Worm (Caenorhabditis elegans) whole organism, L4 larva: ENCODE results near the gene syx-16.
A peak's percentile ranks its signal among the peaks of the same experiment; 100 is the strongest.

Source experiments
- D1046.2 ChIP-seq: fragments of 200-800 bp; sonication (Bioruptor generic); IDR thresholded peaks from 2 replicates; pipeline ENCODE4 v1.3.6; 2022; ENCODE audit warnings: missing genetic modification characterization, missing compliant biosample characterization
- F37D6.2 ChIP-seq: sonication (generic microtip); optimal IDR thresholded peaks from 2 replicates; lab custom pipeline; 2016; ENCODE audit warnings: mild to moderate bottlenecking, missing genetic modification characterization, missing compliant biosample characterization
- F44E2.7 ChIP-seq: fragments of 200-800 bp; sonication (Bioruptor generic); IDR thresholded peaks from 2 replicates; pipeline ENCODE4 v2.1.2; 2022; ENCODE audit warnings: missing genetic modification characterization, missing compliant biosample characterization
- F49E8.2 ChIP-seq: sonication (generic microtip); optimal IDR thresholded peaks from 2 replicates; lab custom pipeline; 2016; ENCODE audit warnings: missing compliant biosample characterization, mild to moderate bottlenecking, missing genetic modification characterization, borderline replicate concordance
- T20F7.1 ChIP-seq: fragments of 200-800 bp; sonication (Bioruptor generic); optimal IDR thresholded peaks from 2 replicates; lab custom pipeline; 2018; ENCODE audit warnings: mild to moderate bottlenecking, missing genetic modification characterization, missing compliant biosample characterization
- Y5F2A.4 ChIP-seq: fragments of 200-800 bp; sonication (Bioruptor generic); optimal IDR thresholded peaks from 2 replicates; lab custom pipeline; 2018; ENCODE audit warnings: mild to moderate bottlenecking, missing genetic modification characterization, missing compliant biosample characterization
- ZK337.2 ChIP-seq: fragments of 200-800 bp; sonication (Bioruptor generic); IDR thresholded peaks from 2 replicates; pipeline ENCODE4 v1.3.6; 2022; ENCODE audit warnings: missing genetic modification reagents, missing genetic modification characterization, missing compliant biosample characterization
- aha-1 ChIP-seq: fragments of 150-350 bp; peaks from one replicate; lab custom pipeline; 2014; ENCODE audit warnings: missing biosample characterization, missing genetic modification characterization
- aly-2 ChIP-seq: sonication (generic microtip); optimal IDR thresholded peaks from 2 replicates; lab custom pipeline; 2018; ENCODE audit warnings: missing biosample characterization, missing genetic modification characterization
- ama-1 ChIP-seq: fragments of 150-350 bp; optimal IDR thresholded peaks from 2 replicates; lab custom pipeline; 2014; ENCODE audit warnings: inconsistent platforms, mixed read lengths
- arid-1 ChIP-seq: fragments of 200-800 bp; sonication (Bioruptor generic); conservative IDR thresholded peaks from 2 replicates; pipeline ENCODE4 v1.3.6; 2022; ENCODE audit warnings: missing genetic modification reagents, missing genetic modification characterization, missing compliant biosample characterization
- ceh-20 ChIP-seq: fragments of 200-800 bp; sonication (Bioruptor generic); IDR thresholded peaks from 2 replicates; pipeline ENCODE4 v1.3.6; 2022; ENCODE audit warnings: missing genetic modification reagents, missing genetic modification characterization, missing compliant biosample characterization
- daf-16 ChIP-seq, 3 experiments: sonication (generic microtip); optimal IDR thresholded peaks; 2 replicates each; lab custom pipeline; 2016 to 2017; ENCODE audit warnings: missing genetic modification characterization in 3 of 3, missing genetic modification reagents in 3 of 3, mild to moderate bottlenecking in 2 of 3, missing compliant biosample characterization in 2 of 3, missing biosample characterization in 1 of 3, moderate library complexity in 1 of 3
- daf-8 ChIP-seq: fragments of 200-800 bp; sonication (Bioruptor generic); IDR thresholded peaks from 2 replicates; pipeline ENCODE4 v1.3.6; 2022; ENCODE audit warnings: missing genetic modification characterization, missing compliant biosample characterization
- dmd-9 ChIP-seq: fragments of 200-800 bp; sonication (Bioruptor generic); IDR thresholded peaks from 2 replicates; pipeline ENCODE4 v1.3.6; 2022; ENCODE audit warnings: missing genetic modification reagents, missing genetic modification characterization, missing compliant biosample characterization
- duxl-1 ChIP-seq: sonication (generic microtip); optimal IDR thresholded peaks from 2 replicates; lab custom pipeline; 2016; ENCODE audit warnings: mild to moderate bottlenecking, missing genetic modification characterization, moderate library complexity, missing compliant biosample characterization; ENCODE audit not compliant: poor library complexity
- dve-1 ChIP-seq: sonication (generic microtip); optimal IDR thresholded peaks from 2 replicates; lab custom pipeline; 2017; ENCODE audit warnings: antibody characterized with exemption, mild to moderate bottlenecking, missing genetic modification characterization, missing compliant biosample characterization; ENCODE audit not compliant: insufficient read depth
- hif-1 ChIP-seq, 2 experiments: sonication (generic microtip); optimal IDR thresholded peaks; 2 replicates each; lab custom pipeline; 2016 to 2017; ENCODE audit warnings: missing compliant biosample characterization in 2 of 2, missing genetic modification characterization in 2 of 2, missing genetic modification reagents in 2 of 2, missing genotype in 2 of 2, mild to moderate bottlenecking in 1 of 2
- hlh-11 ChIP-seq: fragments of 200-800 bp; sonication (Bioruptor generic); optimal IDR thresholded peaks from 2 replicates; lab custom pipeline; 2018; ENCODE audit warnings: mild to moderate bottlenecking, missing genetic modification characterization, missing compliant biosample characterization
- hmg-1.1 ChIP-seq: fragments of 200-800 bp; sonication (Bioruptor generic); IDR thresholded peaks from 2 replicates; pipeline ENCODE4 v1.3.6; 2022; ENCODE audit warnings: missing genetic modification reagents, missing genetic modification characterization, missing compliant biosample characterization
- lim-7 ChIP-seq: fragments of 200-800 bp; sonication (Bioruptor generic); IDR thresholded peaks from 2 replicates; pipeline ENCODE4 v1.3.6; 2022; ENCODE audit warnings: missing genetic modification characterization, missing compliant biosample characterization
- lin-29 ChIP-seq: fragments of 200-800 bp; sonication (Bioruptor generic); IDR thresholded peaks from 2 replicates; pipeline ENCODE4 v1.3.6; 2022; ENCODE audit warnings: missing genetic modification reagents, missing genetic modification characterization, missing compliant biosample characterization
- lin-38 ChIP-seq: fragments of 200-800 bp; sonication (Bioruptor generic); IDR thresholded peaks from 2 replicates; pipeline ENCODE4 v1.3.6; 2022; ENCODE audit warnings: missing genetic modification reagents, missing genetic modification characterization, missing compliant biosample characterization
- madf-5 ChIP-seq, 2 experiments: fragments of 200-800 bp; sonication (Bioruptor generic); IDR thresholded peaks; 2 replicates each; pipeline ENCODE4 v1.3.6; 2022; ENCODE audit warnings: missing compliant biosample characterization in 2 of 2, missing genetic modification characterization in 2 of 2
- mes-2 ChIP-seq: sonication (generic microtip); optimal IDR thresholded peaks from 2 replicates; lab custom pipeline; 2016; ENCODE audit warnings: missing genotype, mild to moderate bottlenecking, missing genetic modification characterization, missing compliant biosample characterization; ENCODE audit not compliant: poor library complexity, severe bottlenecking
- mxl-2 ChIP-seq: fragments of 200-800 bp; sonication (Bioruptor generic); conservative IDR thresholded peaks from 2 replicates; pipeline ENCODE4 v1.3.6; 2022; ENCODE audit warnings: missing genetic modification reagents, missing genetic modification characterization, missing compliant biosample characterization
- nhr-10 ChIP-seq: fragments of 150-350 bp; optimal IDR thresholded peaks from 2 replicates; lab custom pipeline; 2014; ENCODE audit warnings: missing biosample characterization, missing genetic modification characterization
- nhr-111 ChIP-seq: fragments of 200-800 bp; sonication (Bioruptor generic); optimal IDR thresholded peaks from 2 replicates; lab custom pipeline; 2018; ENCODE audit warnings: mild to moderate bottlenecking, missing genetic modification characterization, missing compliant biosample characterization
- nhr-28 ChIP-seq: fragments of 150-350 bp; optimal IDR thresholded peaks from 2 replicates; lab custom pipeline; 2014; ENCODE audit warnings: missing biosample characterization, missing genetic modification characterization
- nhr-42 ChIP-seq: fragments of 200-800 bp; sonication (Bioruptor generic); IDR thresholded peaks from 2 replicates; pipeline ENCODE4 v1.3.6; 2022; ENCODE audit warnings: missing genetic modification characterization, missing compliant biosample characterization
- nhr-77 ChIP-seq: fragments of 150-350 bp; optimal IDR thresholded peaks from 2 replicates; lab custom pipeline; 2014; ENCODE audit warnings: missing biosample characterization, missing genetic modification characterization
- php-3 ChIP-seq: fragments of 200-800 bp; sonication (Bioruptor generic); IDR thresholded peaks from 2 replicates; pipeline ENCODE4 v1.3.6; 2022; ENCODE audit warnings: missing genetic modification reagents, missing genetic modification characterization, missing compliant biosample characterization
- pqm-1 ChIP-seq: sonication (generic microtip); optimal IDR thresholded peaks from 2 replicates; lab custom pipeline; 2017; ENCODE audit warnings: missing biosample characterization, missing genetic modification characterization
- rbr-2 ChIP-seq: sonication (generic microtip); optimal IDR thresholded peaks from 2 replicates; lab custom pipeline; 2016; ENCODE audit warnings: missing genotype, missing genetic modification characterization, missing compliant biosample characterization
- saeg-2 ChIP-seq: fragments of 200-800 bp; sonication (Bioruptor generic); IDR thresholded peaks from 2 replicates; pipeline ENCODE4 v1.3.6; 2022; ENCODE audit warnings: missing genetic modification reagents, missing genetic modification characterization, missing compliant biosample characterization
- sdz-12 ChIP-seq: fragments of 200-800 bp; sonication (Bioruptor generic); optimal IDR thresholded peaks from 2 replicates; lab custom pipeline; 2018; ENCODE audit warnings: mild to moderate bottlenecking, missing genetic modification characterization, missing compliant biosample characterization
- tag-97 ChIP-seq: fragments of 200-800 bp; sonication (Bioruptor generic); IDR thresholded peaks from 2 replicates; pipeline ENCODE4 v1.3.6; 2022; ENCODE audit warnings: missing genetic modification characterization, missing compliant biosample characterization
- tra-1 ChIP-seq: fragments of 200-800 bp; sonication (Bioruptor generic); IDR thresholded peaks from 2 replicates; pipeline ENCODE4 v1.3.6; 2022; ENCODE audit warnings: missing genetic modification reagents, missing genetic modification characterization, missing compliant biosample characterization
- unc-39 ChIP-seq: sonication (generic microtip); optimal IDR thresholded peaks from 2 replicates; lab custom pipeline; 2017; ENCODE audit warnings: missing biosample characterization, missing genetic modification characterization
- zfp-3 ChIP-seq: fragments of 200-800 bp; sonication (Bioruptor generic); conservative IDR thresholded peaks from 2 replicates; pipeline ENCODE4 v1.3.6; 2022; ENCODE audit warnings: missing genetic modification reagents, missing genetic modification characterization, missing compliant biosample characterization
- ztf-11 ChIP-seq: fragments of 150-350 bp; optimal IDR thresholded peaks from 2 replicates; lab custom pipeline; 2014; ENCODE audit warnings: missing biosample characterization, missing genetic modification characterization

syx-16 gene

ce11 chrIII:5230415-5230814 is 21.5 kb upstream of the syx-16 start, which contains the start of gene prmt-5 (continued):
- TF ChIP-seq tag-97 (no peak), T20F7.1 (peak; percentile 59), Y5F2A.4 (GFP tag; lab: Kevin White, UChicago) (peak; percentile 47), hmg-1.1 (GFP tag; lab: Robert Waterston, UW) (no peak), sdz-12 (peak; percentile 48), F37D6.2 (no peak), hlh-11 (tag; lab: Kevin White, UChicago) (peak; percentile 51), duxl-1 (tag; lab: Kevin White, UChicago) (peak; percentile 74), nhr-111 (GFP tag; lab: Kevin White, UChicago) (peak; percentile 62), lin-38 (GFP tag; lab: Robert Waterston, UW) (peak; percentile 79), ceh-20 (0 out of 2 replicates have a peak, but pooled peaks have one; percentile 8), nhr-42 (GFP tag; lab: Robert Waterston, UW) (peak; percentile 65; the same call in 1 of the 2 replicates), nhr-28 (tag; lab: Kevin White, UChicago) (peak; percentile 2), arid-1 (GFP tag; lab: Robert Waterston, UW) (peak; percentile 85), rbr-2 (tag; lab: Kevin White, UChicago) (peak; percentile 30), zfp-3 (GFP tag; lab: Robert Waterston, UW) (peak; percentile 88), daf-8 (GFP tag; lab: Robert Waterston, UW) (no peak), lim-7 (GFP tag; lab: Robert Waterston, UW) (0 out of 2 replicates have a peak, but pooled peaks have one; percentile 60), mes-2 (tag; lab: Kevin White, UChicago) (peak; percentile 23), lin-29 (GFP tag; lab: Robert Waterston, UW) (no peak), nhr-10 (peak; percentile 44), saeg-2 (GFP tag; lab: Robert Waterston, UW) (no peak), tra-1 (GFP tag; lab: Robert Waterston, UW) (peak; percentile 67)
- TF ChIP-seq, all 104 proteins: peak for 45

- TF ChIP-seq pqm-1 (tag; lab: Kevin White, UChicago), result no peak
- TF ChIP-seq dve-1, result no peak
- TF ChIP-seq dmd-9 (GFP tag; lab: Robert Waterston, UW), result no peak
- TF ChIP-seq nhr-77 (tag; lab: Kevin White, UChicago), result no peak
- TF ChIP-seq aha-1, result peak; percentile 82
- peak; percentile 75 for TF ChIP-seq aly-2 (tag; lab: Kevin White, UChicago)
- TF ChIP-seq D1046.2 (GFP tag; lab: Robert Waterston, UW), result 0 out of 2 replicates have a peak, but pooled peaks have one; percentile 20
- no peak for TF ChIP-seq T20F7.1
Measured at ce11 chrIII:5229511-5230250, 20.8 kb upstream of the syx-16 start.

- TF ChIP-seq unc-39 (tag; lab: Kevin White, UChicago), result no peak
- TF ChIP-seq ZK337.2 (GFP tag; lab: Robert Waterston, UW), result no peak
- no peak for TF ChIP-seq rbr-2 (tag; lab: Kevin White, UChicago)
- no peak for TF ChIP-seq Y5F2A.4 (GFP tag; lab: Kevin White, UChicago)
- TF ChIP-seq ztf-11, result no peak
- TF ChIP-seq madf-5 (GFP tag; IDR thresholded peaks at IDR 0.05; lab: Robert Waterston, UW), result no peak
- TF ChIP-seq F44E2.7 (GFP tag; lab: Robert Waterston, UW), result no peak
- TF ChIP-seq php-3 (GFP tag; lab: Robert Waterston, UW), result no peak
- no peak for TF ChIP-seq daf-16 (GFP tag; optimal IDR thresholded peaks at IDR 0.05; lab: Kevin White, UChicago)
- TF ChIP-seq daf-16 (tag; optimal IDR thresholded peaks at IDR 0.05; lab: Kevin White, UChicago), result no peak
- TF ChIP-seq mxl-2 (GFP tag; lab: Robert Waterston, UW), result no peak
- TF ChIP-seq F49E8.2, result no peak
- no peak for TF ChIP-seq hif-1 (tag; optimal IDR thresholded peaks at IDR 0.05; lab: Kevin White, UChicago)
- no peak for TF ChIP-seq ama-1 (lab: Kevin White, UChicago)
- TF ChIP-seq lin-38 (GFP tag; lab: Robert Waterston, UW), result no peak
Measured at ce11 chrIII:5228839-5229238, 19.9 kb upstream of the syx-16 start.
